Worm (Caenorhabditis elegans) whole organism, young adult: ENCODE measurements around the gene F12A10.1.

Source experiments
- C06A6.2 ChIP-seq: fragments of 200-800 bp; sonication (Bioruptor generic); conservative IDR thresholded peaks from 2 replicates; pipeline ENCODE4 v1.3.6; 2022; ENCODE audit warnings: missing genetic modification characterization, missing compliant biosample characterization
- F37B4.10 ChIP-seq: fragments of 200-800 bp; sonication (Bioruptor generic); IDR thresholded peaks from 2 replicates; pipeline ENCODE4 v1.3.6; 2022; ENCODE audit warnings: missing genetic modification characterization, missing compliant biosample characterization
- K11D2.4 ChIP-seq: fragments of 200-800 bp; sonication (Bioruptor generic); IDR thresholded peaks from 2 replicates; pipeline ENCODE4 v1.3.6; 2022; ENCODE audit warnings: missing genetic modification reagents, missing genetic modification characterization, missing compliant biosample characterization
- K12H6.12 ChIP-seq: fragments of 200-800 bp; sonication (Bioruptor generic); optimal IDR thresholded peaks from 2 replicates; lab custom pipeline; 2018; ENCODE audit warnings: mild to moderate bottlenecking, missing genetic modification characterization, missing compliant biosample characterization
- Y53G8AR.9 ChIP-seq: fragments of 200-800 bp; sonication (Bioruptor generic); conservative IDR thresholded peaks from 2 replicates; pipeline ENCODE4 v1.3.6; 2022; ENCODE audit warnings: missing genetic modification reagents, missing genetic modification characterization, missing compliant biosample characterization
- ZK185.1 ChIP-seq: sonication (generic microtip); optimal IDR thresholded peaks from 2 replicates; lab custom pipeline; 2016; ENCODE audit warnings: mild to moderate bottlenecking, missing genetic modification characterization, missing compliant biosample characterization; ENCODE audit not compliant: poor library complexity, severe bottlenecking
- aptf-3 ChIP-seq: fragments of 200-800 bp; sonication (Bioruptor generic); IDR thresholded peaks from 2 replicates; pipeline ENCODE4 v1.3.6; 2022; ENCODE audit warnings: missing genetic modification characterization, missing compliant biosample characterization
- bed-1 ChIP-seq: fragments of 200-800 bp; sonication (Bioruptor generic); IDR thresholded peaks from 2 replicates; pipeline ENCODE4 v1.3.6; 2022; ENCODE audit warnings: missing genetic modification reagents, missing genetic modification characterization, missing compliant biosample characterization
- efl-1 ChIP-seq: fragments of 150-350 bp; optimal IDR thresholded peaks from 2 replicates; lab custom pipeline; 2014; ENCODE audit warnings: missing biosample characterization, missing genetic modification reagents, missing genetic modification characterization
- egrh-3 ChIP-seq: fragments of 200-800 bp; sonication (Bioruptor generic); IDR thresholded peaks from 2 replicates; pipeline ENCODE4 v1.3.6; 2022; ENCODE audit warnings: missing genetic modification reagents, missing genetic modification characterization, missing compliant biosample characterization
- ets-4 ChIP-seq: fragments of 200-800 bp; sonication (Bioruptor generic); optimal IDR thresholded peaks from 2 replicates; lab custom pipeline; 2018; ENCODE audit warnings: mild to moderate bottlenecking, missing genetic modification characterization, missing compliant biosample characterization
- hmg-1.2 ChIP-seq: fragments of 200-800 bp; sonication (Bioruptor generic); IDR thresholded peaks from 2 replicates; pipeline ENCODE4 v1.3.6; 2022; ENCODE audit warnings: missing genetic modification reagents, missing genetic modification characterization, missing compliant biosample characterization
- lag-1 ChIP-seq: fragments of 200-800 bp; sonication (Bioruptor generic); IDR thresholded peaks from 2 replicates; pipeline ENCODE4 v1.3.6; 2022; ENCODE audit warnings: missing genetic modification reagents, missing genetic modification characterization, missing compliant biosample characterization
- lin-35 ChIP-seq, 3 experiments: fragments of 150-350 bp in 2 of 3; sonication (generic microtip) in 1 of 3; optimal IDR thresholded peaks; 2 replicates each; lab custom pipeline; 2014 to 2018; ENCODE audit warnings: missing biosample characterization in 3 of 3, missing genetic modification characterization in 3 of 3, missing genetic modification reagents in 3 of 3
- lin-54 ChIP-seq: fragments of 200-800 bp; sonication (Bioruptor generic); optimal IDR thresholded peaks from 2 replicates; lab custom pipeline; 2018; ENCODE audit warnings: mild to moderate bottlenecking, missing genetic modification characterization, missing compliant biosample characterization
- lir-1 ChIP-seq: fragments of 200-800 bp; sonication (Bioruptor generic); conservative IDR thresholded peaks from 2 replicates; pipeline ENCODE4 v1.3.6; 2022; ENCODE audit warnings: missing genetic modification reagents, missing genetic modification characterization, missing compliant biosample characterization
- lsl-1 ChIP-seq: fragments of 200-800 bp; sonication (Bioruptor generic); optimal IDR thresholded peaks from 2 replicates; lab custom pipeline; 2018; ENCODE audit warnings: mild to moderate bottlenecking, missing genetic modification characterization, moderate library complexity, missing compliant biosample characterization
- mxl-1 ChIP-seq: sonication (generic microtip); optimal IDR thresholded peaks from 2 replicates; lab custom pipeline; 2016; ENCODE audit warnings: missing genetic modification characterization, missing compliant biosample characterization
- nfya-1 ChIP-seq: sonication (generic microtip); optimal IDR thresholded peaks from 2 replicates; lab custom pipeline; 2017; ENCODE audit warnings: antibody characterized with exemption, missing compliant biosample characterization, missing genetic modification characterization, borderline replicate concordance; ENCODE audit not compliant: insufficient read depth
- nfya-2 ChIP-seq: fragments of 200-800 bp; sonication (Bioruptor generic); IDR thresholded peaks from 2 replicates; pipeline ENCODE4 v1.3.6; 2022; ENCODE audit warnings: missing genetic modification reagents, missing genetic modification characterization, missing compliant biosample characterization
- pbrm-1 ChIP-seq: fragments of 200-800 bp; sonication (Bioruptor generic); IDR thresholded peaks from 2 replicates; pipeline ENCODE4 v1.3.6; 2022; ENCODE audit warnings: missing genetic modification reagents, missing genetic modification characterization, missing compliant biosample characterization
- rec-8 ChIP-seq, 2 experiments: sonication (generic microtip); optimal IDR thresholded peaks; 2 replicates each; lab custom pipeline; 2016; ENCODE audit warnings: mild to moderate bottlenecking in 2 of 2, missing genetic modification characterization in 2 of 2, missing genetic modification reagents in 2 of 2, missing genotype in 2 of 2, missing biosample characterization in 1 of 2, missing compliant biosample characterization in 1 of 2, moderate library complexity in 1 of 2
- repo-1 ChIP-seq: sonication (generic microtip); optimal IDR thresholded peaks from 2 replicates; lab custom pipeline; 2017; ENCODE audit warnings: mild to moderate bottlenecking, missing genetic modification characterization, missing compliant biosample characterization
- sdz-38 ChIP-seq: sonication (generic microtip); optimal IDR thresholded peaks from 2 replicates; lab custom pipeline; 2016; ENCODE audit warnings: missing genotype, missing genetic modification characterization, missing compliant biosample characterization
- sea-2 ChIP-seq: fragments of 200-800 bp; sonication (Bioruptor generic); IDR thresholded peaks from 2 replicates; pipeline ENCODE4 v1.3.6; 2022; ENCODE audit warnings: missing genetic modification characterization, missing compliant biosample characterization
- snpc-1.3 ChIP-seq: sonication (generic microtip); optimal IDR thresholded peaks from 2 replicates; lab custom pipeline; 2017; ENCODE audit warnings: missing genetic modification characterization, mild to moderate bottlenecking, missing compliant biosample characterization, antibody characterized with exemption, moderate library complexity, missing genotype, missing genetic modification reagents; ENCODE audit not compliant: insufficient read depth
- ztf-18 ChIP-seq: sonication (generic microtip); optimal IDR thresholded peaks from 2 replicates; lab custom pipeline; 2016; ENCODE audit warnings: missing genotype, mild to moderate bottlenecking, missing genetic modification characterization, missing compliant biosample characterization
- ztf-26 ChIP-seq: sonication (generic microtip); optimal IDR thresholded peaks from 2 replicates; lab custom pipeline; 2017; ENCODE audit warnings: missing genetic modification characterization, missing compliant biosample characterization
- ztf-28 ChIP-seq: fragments of 200-800 bp; sonication (Bioruptor generic); IDR thresholded peaks from 2 replicates; pipeline ENCODE4 v1.3.6; 2022; ENCODE audit warnings: missing genetic modification reagents, missing genetic modification characterization, missing compliant biosample characterization

Gene F12A10.1

DNA sequence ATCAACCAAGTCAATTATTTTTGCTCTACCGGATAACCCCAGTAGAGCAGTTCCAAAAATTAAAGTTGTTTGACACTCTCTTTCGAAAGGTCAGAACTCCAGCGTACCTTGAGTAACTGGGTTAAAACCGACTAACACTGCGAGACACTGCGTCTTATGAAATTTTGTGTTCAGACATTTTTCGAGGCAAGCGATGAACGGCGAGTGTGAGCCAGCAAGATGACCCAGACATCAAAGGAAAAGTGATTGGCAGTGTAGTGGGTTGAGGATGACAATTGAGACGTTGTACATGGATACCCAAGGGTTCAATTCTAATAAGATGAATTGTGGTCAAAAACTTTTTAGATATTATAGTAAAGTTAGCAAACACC, 47.8 kb downstream of the F12A10.1 start (continued):
- TF ChIP-seq C06A6.2 (GFP tag; lab: Robert Waterston, UW), result peak; percentile 78
- TF ChIP-seq F37B4.10 (GFP tag; lab: Robert Waterston, UW), result no peak
- no peak for TF ChIP-seq ztf-18 (tag; lab: Kevin White, UChicago)
- TF ChIP-seq nfya-2 (GFP tag; lab: Robert Waterston, UW), result no peak
- TF ChIP-seq hmg-1.2 (GFP tag; lab: Robert Waterston, UW), result peak; percentile 53
- TF ChIP-seq rec-8 (tag; optimal IDR thresholded peaks at IDR 0.05; lab: Kevin White, UChicago), result no peak
- peak; percentile 37 for TF ChIP-seq Y53G8AR.9 (GFP tag; lab: Robert Waterston, UW)
- TF ChIP-seq K12H6.12 (tag; lab: Kevin White, UChicago), result no peak
- TF ChIP-seq lir-1, result no peak
- TF ChIP-seq lag-1 (GFP tag; lab: Robert Waterston, UW), result no peak
- no peak for TF ChIP-seq ztf-28 (GFP tag; lab: Robert Waterston, UW)
- TF ChIP-seq ztf-26, result no peak
- TF ChIP-seq nfya-1 (tag; lab: Kevin White, UChicago), result no peak
- peak; percentile 18 for TF ChIP-seq ZK185.1 (tag; lab: Kevin White, UChicago)
- TF ChIP-seq lin-35 (GFP tag; optimal IDR thresholded peaks at IDR 0.05; lab: Kevin White, UChicago), result no peak
- no peak for TF ChIP-seq sea-2 (GFP tag; lab: Robert Waterston, UW)
- peak; percentile 62; the same call in 1 of the 2 replicates for TF ChIP-seq K11D2.4 (GFP tag; lab: Robert Waterston, UW)
- no peak for TF ChIP-seq egrh-3 (GFP tag; lab: Robert Waterston, UW)
- TF ChIP-seq pbrm-1 (GFP tag; lab: Robert Waterston, UW), result peak; percentile 93
- peak; percentile 33 for TF ChIP-seq ets-4
- no peak for TF ChIP-seq mxl-1 (tag; lab: Kevin White, UChicago)
- TF ChIP-seq efl-1 (GFP tag; lab: Kevin White, UChicago), result no peak
- no peak; the same call in 1 of the 2 replicates for TF ChIP-seq aptf-3 (GFP tag; lab: Robert Waterston, UW)
- no peak for TF ChIP-seq repo-1
- no peak for TF ChIP-seq bed-1 (GFP tag; lab: Robert Waterston, UW)
- TF ChIP-seq snpc-1.3 (tag; lab: Kevin White, UChicago), result no peak
- no peak for TF ChIP-seq sdz-38
- TF ChIP-seq lsl-1 (GFP tag; lab: Kevin White, UChicago), result no peak

DNA sequence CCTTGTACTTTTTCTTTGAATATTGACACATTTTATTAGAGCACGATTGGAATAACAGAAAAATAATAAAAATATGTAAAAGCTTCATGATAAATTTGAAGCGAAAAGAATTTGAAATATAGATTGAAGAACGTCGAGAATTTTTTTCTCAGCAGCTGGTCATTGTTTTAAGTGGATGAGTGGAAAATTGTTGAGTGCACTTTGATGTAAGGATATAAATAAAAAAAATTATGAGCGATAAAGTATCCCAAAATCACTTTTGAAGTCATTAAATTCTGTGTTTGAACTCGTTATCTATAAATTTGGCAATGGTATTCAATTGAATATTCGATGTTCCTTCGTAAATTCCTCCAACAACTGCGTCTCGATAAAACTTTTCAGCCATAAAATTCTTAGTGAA, 48.4 kb downstream of the F12A10.1 start, which contains the start of gene ins-13:
ins-13 (minus strand) TSS at position 101 of the 400 bp plus-strand sequence.
- TF ChIP-seq ZK185.1 (tag; lab: Kevin White, UChicago), result peak; percentile 29
- no peak for TF ChIP-seq lin-54 (GFP tag; lab: Kevin White, UChicago)
- TF ChIP-seq, all 124 proteins: peak for 1
